Fruit fly (Drosophila melanogaster): ENCODE measurements around the gene Rint1.

Rint1 gene

DNA sequence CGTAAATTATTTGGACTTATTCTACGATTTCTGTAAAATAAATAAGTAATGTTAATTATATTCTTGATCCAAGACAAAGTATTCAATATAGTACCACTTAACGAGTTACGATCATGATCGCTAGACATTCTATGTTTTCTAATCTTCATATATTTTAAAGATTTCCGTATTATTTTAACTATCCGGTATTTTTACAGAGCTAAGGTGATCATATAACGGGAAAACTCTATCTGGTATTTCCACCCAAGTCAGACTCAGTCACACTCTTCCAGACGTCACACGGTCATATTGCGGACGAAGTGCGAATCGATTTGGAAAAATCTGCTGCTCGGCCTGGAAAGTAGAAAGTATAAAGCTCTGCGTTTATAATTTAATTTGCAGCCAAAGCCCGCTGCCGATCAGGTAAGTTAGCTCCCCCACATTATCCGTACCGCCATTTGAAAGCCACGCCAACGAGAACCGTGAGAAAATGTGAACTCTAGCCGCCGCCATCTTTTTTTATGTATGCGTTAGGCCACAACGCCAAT, 15.9 kb downstream of the Rint1 start, which contains the start of the genes lark and eco (continued):
- peak; percentile 61 for TF ChIP-seq CG1603 (tag; optimal IDR thresholded peaks at IDR 0.05)
- TF ChIP-seq trem (tag; optimal IDR thresholded peaks at IDR 0.05) = peak; percentile 26
- TF ChIP-seq bsh (GFP tag; optimal IDR thresholded peaks at IDR 0.05) = peak in 1 of 2 experiments; percentile 17
- TF ChIP-seq slbo (GFP tag; IDR thresholded peaks at IDR 0.05) = no peak
- peak; percentile 1 for TF ChIP-seq Nf-YC (tag; optimal IDR thresholded peaks at IDR 0.05)
- no peak for TF ChIP-seq pho (GFP tag; optimal IDR thresholded peaks at IDR 0.05)
- peak; percentile 36 for TF ChIP-seq Dp (GFP tag; optimal IDR thresholded peaks at IDR 0.05)
- TF ChIP-seq ham (GFP tag; IDR thresholded peaks at IDR 0.05) = no peak
- peak; percentile 47; the same call in 1 of the 2 replicates for TF ChIP-seq Bgb (GFP tag; IDR thresholded peaks at IDR 0.05; ENCODE audit: partially characterized antibody)
- TF ChIP-seq CG16863 (GFP tag; optimal IDR thresholded peaks at IDR 0.05) = no peak
- TF ChIP-seq Camta (GFP tag; optimal IDR thresholded peaks at IDR 0.05) = no peak
- no peak for TF ChIP-seq her (GFP tag; optimal IDR thresholded peaks at IDR 0.05)
- TF ChIP-seq MESR4 (GFP tag; optimal IDR thresholded peaks at IDR 0.05) = peak; percentile 98
- TF ChIP-seq CG11398 (GFP tag; optimal IDR thresholded peaks at IDR 0.05) = no peak
- TF ChIP-seq Meics (GFP tag; optimal IDR thresholded peaks at IDR 0.05) = no peak
- TF ChIP-seq gce (GFP tag; IDR thresholded peaks at IDR 0.05) = no peak
- TF ChIP-seq Mrtf (GFP tag; IDR thresholded peaks at IDR 0.05) = no peak
- TF ChIP-seq ab (GFP tag; optimal IDR thresholded peaks at IDR 0.05) = no peak
- TF ChIP-seq CG15011 (GFP tag; optimal IDR thresholded peaks at IDR 0.05) = no peak
- TF ChIP-seq CG12236 (GFP tag; optimal IDR thresholded peaks at IDR 0.05) = no peak
- TF ChIP-seq HmgD (GFP tag; optimal IDR thresholded peaks at IDR 0.05) = peak; percentile 3
- TF ChIP-seq wek (GFP tag; optimal IDR thresholded peaks at IDR 0.05) = peak; percentile 4
- TF ChIP-seq pzg (GFP tag; optimal IDR thresholded peaks at IDR 0.05) = peak; percentile 79
- TF ChIP-seq CHES-1-like (GFP tag; optimal IDR thresholded peaks at IDR 0.05) = no peak
- no peak for TF ChIP-seq CG5953 (GFP tag; IDR thresholded peaks at IDR 0.05)
- no peak for TF ChIP-seq CG11723 (GFP tag; optimal IDR thresholded peaks at IDR 0.05)
- TF ChIP-seq nom (GFP tag; optimal IDR thresholded peaks at IDR 0.05) = peak; percentile 57
- no peak for TF ChIP-seq CG8290 (GFP tag; optimal IDR thresholded peaks at IDR 0.05)
- TF ChIP-seq CG8290 (tag; optimal IDR thresholded peaks at IDR 0.05) = no peak
- TF ChIP-seq unc-4 (GFP tag; IDR thresholded peaks at IDR 0.05; ENCODE audit: partially characterized antibody) = 0 out of 2 replicates have a peak, but pooled peaks have one; percentile 13
- no peak for TF ChIP-seq CG13424 (tag; optimal IDR thresholded peaks at IDR 0.05)
- TF ChIP-seq rib (GFP tag; IDR thresholded peaks at IDR 0.05) = no peak
- TF ChIP-seq CG7556 (GFP tag; optimal IDR thresholded peaks at IDR 0.05) = no peak
- peak; percentile 4 for TF ChIP-seq NC2β (GFP tag; optimal IDR thresholded peaks at IDR 0.05)
- peak; percentile 98 for TF ChIP-seq phol (tag; optimal IDR thresholded peaks at IDR 0.05)
- no peak for TF ChIP-seq stwl (tag; optimal IDR thresholded peaks at IDR 0.05)
- peak; percentile 37; the same call in 2 of the 3 replicates for TF ChIP-seq row (GFP tag; IDR thresholded peaks at IDR 0.05)
- TF ChIP-seq knrl (GFP tag; IDR thresholded peaks at IDR 0.05; ENCODE audit: partially characterized antibody) = no peak
- peak; percentile 31; the same call in 1 of the 2 replicates for TF ChIP-seq CG42726 (GFP tag; IDR thresholded peaks at IDR 0.05; ENCODE audit: partially characterized antibody)
- no peak for TF ChIP-seq sug (tag; optimal IDR thresholded peaks at IDR 0.05)
- peak in 1 of 3 experiments; percentile 4 for TF ChIP-seq Stat92E (GFP tag; optimal IDR thresholded peaks at IDR 0.05)
- peak; percentile 8 for TF ChIP-seq CoRest (tag; optimal IDR thresholded peaks at IDR 0.05)
- TF ChIP-seq Xbp1 (GFP tag; optimal IDR thresholded peaks at IDR 0.05) = no peak
- TF ChIP-seq Atf6 (GFP tag; IDR thresholded peaks at IDR 0.05) = 0 out of 2 replicates have a peak, but pooled peaks have one; percentile 9
- peak; percentile 33 for TF ChIP-seq nmo (GFP tag; optimal IDR thresholded peaks at IDR 0.05)
- TF ChIP-seq gem (tag; optimal IDR thresholded peaks at IDR 0.05) = no peak
- no peak for TF ChIP-seq zfh2 (GFP tag; optimal IDR thresholded peaks at IDR 0.05)
- TF ChIP-seq CG30020 (tag; optimal IDR thresholded peaks at IDR 0.05) = peak; percentile 30
- no peak for TF ChIP-seq slp2 (GFP tag; optimal IDR thresholded peaks at IDR 0.05)
- TF ChIP-seq Sry-δ (GFP tag; optimal IDR thresholded peaks at IDR 0.05) = peak; percentile 14

Measured in whole organism, embryonic.